Worm (Caenorhabditis elegans) whole organism, L1 larva: ENCODE results near the gene C26E1.1.

Experiments used
- aly-2 ChIP-seq: fragments of 150-350 bp; optimal IDR thresholded peaks from 2 replicates; lab custom pipeline; 2014; ENCODE audit warnings: missing biosample characterization, missing genetic modification characterization
- dpl-1 ChIP-seq, 3 experiments: fragments of 150-350 bp in 2 of 3; sonication (generic microtip) in 1 of 3; optimal IDR thresholded peaks; 2 replicates each; lab custom pipeline; 2014 to 2017; ENCODE audit warnings: missing biosample characterization in 3 of 3, missing genetic modification characterization in 3 of 3, missing genetic modification reagents in 3 of 3
- dsc-1 ChIP-seq: sonication (generic microtip); optimal IDR thresholded peaks from 2 replicates; lab custom pipeline; 2016; ENCODE audit warnings: mild to moderate bottlenecking, missing genetic modification characterization, missing compliant biosample characterization
- efl-3 ChIP-seq: fragments of 200-800 bp; sonication (Bioruptor generic); optimal IDR thresholded peaks from 2 replicates; lab custom pipeline; 2018; ENCODE audit warnings: mild to moderate bottlenecking, missing genetic modification characterization, missing compliant biosample characterization
- egl-13 ChIP-seq: sonication (generic microtip); optimal IDR thresholded peaks from 2 replicates; lab custom pipeline; 2016; ENCODE audit warnings: missing genotype, missing genetic modification reagents, missing genetic modification characterization, missing compliant biosample characterization
- fkh-4 ChIP-seq: sonication (generic microtip); optimal IDR thresholded peaks from 2 replicates; lab custom pipeline; 2016; ENCODE audit warnings: missing compliant biosample characterization, missing genetic modification characterization, borderline replicate concordance
- hpl-2 ChIP-seq: fragments of 150-350 bp; optimal IDR thresholded peaks from 2 replicates; lab custom pipeline; 2014; ENCODE audit warnings: missing biosample characterization, missing genetic modification reagents, missing genetic modification characterization
- irx-1 ChIP-seq: sonication (generic microtip); optimal IDR thresholded peaks from 2 replicates; lab custom pipeline; 2016; ENCODE audit warnings: missing genetic modification characterization, missing compliant biosample characterization
- lin-13 ChIP-seq: fragments of 150-350 bp; optimal IDR thresholded peaks from 2 replicates; lab custom pipeline; 2014; ENCODE audit warnings: missing biosample characterization, missing genetic modification reagents, missing genetic modification characterization
- lir-3 ChIP-seq: sonication (generic microtip); optimal IDR thresholded peaks from 2 replicates; lab custom pipeline; 2016; ENCODE audit warnings: mild to moderate bottlenecking, missing genetic modification characterization, moderate library complexity, missing compliant biosample characterization; ENCODE audit not compliant: poor library complexity
- mab-9 ChIP-seq: fragments of 200-800 bp; sonication (Bioruptor generic); IDR thresholded peaks from 2 replicates; pipeline ENCODE4 v1.3.6; 2022; ENCODE audit warnings: missing genetic modification reagents, missing genetic modification characterization, missing compliant biosample characterization
- nhr-11 ChIP-seq: fragments of 150-350 bp; optimal IDR thresholded peaks from 2 replicates; lab custom pipeline; 2014; ENCODE audit warnings: missing biosample characterization, missing genetic modification characterization
- nhr-19 ChIP-seq: fragments of 200-800 bp; sonication (Bioruptor generic); conservative IDR thresholded peaks from 2 replicates; pipeline ENCODE4 v1.3.6; 2022; ENCODE audit warnings: missing genetic modification characterization, missing compliant biosample characterization
- nhr-71 ChIP-seq: sonication (generic microtip); optimal IDR thresholded peaks from 2 replicates; lab custom pipeline; 2016; ENCODE audit warnings: mild to moderate bottlenecking, missing genetic modification characterization, moderate library complexity, missing compliant biosample characterization
- pax-3 ChIP-seq: fragments of 200-800 bp; sonication (Bioruptor generic); optimal IDR thresholded peaks from 2 replicates; lab custom pipeline; 2018; ENCODE audit warnings: mild to moderate bottlenecking, missing genetic modification characterization, moderate library complexity, missing compliant biosample characterization
- pqm-1 ChIP-seq: sonication (generic microtip); optimal IDR thresholded peaks from 3 replicates; lab custom pipeline; 2017; ENCODE audit warnings: missing biosample characterization, missing genetic modification characterization
- snpc-4 ChIP-seq: fragments of 150-350 bp; optimal IDR thresholded peaks from 2 replicates; lab custom pipeline; 2014; ENCODE audit warnings: missing biosample characterization, missing genetic modification characterization
- sptf-1 ChIP-seq: fragments of 150-350 bp; optimal IDR thresholded peaks from 2 replicates; lab custom pipeline; 2014; ENCODE audit warnings: missing biosample characterization, missing genetic modification characterization
- unc-30 ChIP-seq: sonication (generic microtip); optimal IDR thresholded peaks from 2 replicates; lab custom pipeline; 2017; ENCODE audit warnings: missing biosample characterization, missing genetic modification characterization
- vab-15 ChIP-seq: sonication (generic microtip); optimal IDR thresholded peaks from 2 replicates; lab custom pipeline; 2017; ENCODE audit warnings: missing genotype, mild to moderate bottlenecking, missing genetic modification characterization, missing compliant biosample characterization
- xbp-1 ChIP-seq: sonication (generic microtip); optimal IDR thresholded peaks from 2 replicates; lab custom pipeline; 2016; ENCODE audit warnings: missing genetic modification characterization, missing compliant biosample characterization
- zip-4 ChIP-seq: fragments of 200-800 bp; sonication (Bioruptor generic); optimal IDR thresholded peaks from 2 replicates; lab custom pipeline; 2018; ENCODE audit warnings: mild to moderate bottlenecking, missing genetic modification characterization, moderate library complexity, missing compliant biosample characterization

Gene C26E1.1

DNA sequence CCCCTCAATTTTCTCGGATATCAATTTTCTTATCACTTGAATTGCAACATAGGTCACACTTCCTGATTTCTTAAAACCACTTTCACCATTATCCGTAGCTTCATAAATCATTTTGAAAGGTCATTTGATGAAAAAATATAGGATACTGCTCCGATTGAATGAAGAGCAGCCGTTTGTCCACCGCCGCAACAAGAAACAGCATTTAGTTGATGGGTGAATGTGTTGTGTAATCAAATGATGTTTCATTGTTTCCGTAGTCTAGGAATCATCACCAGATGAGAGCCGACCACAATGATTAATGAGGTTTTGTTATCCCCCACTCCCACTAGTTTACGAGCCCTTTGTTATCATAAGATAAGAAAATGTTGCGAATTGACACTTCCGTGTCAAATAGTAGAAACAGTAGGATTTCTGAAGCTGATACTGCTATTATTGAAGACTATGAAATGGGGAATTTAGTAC, 48.6 kb downstream of the C26E1.1 start, which contains the start of gene twk-43 (continued):
- TF ChIP-seq vab-15 (peak; percentile 4), hpl-2 (GFP tag; lab: Kevin White, UChicago) (no peak), snpc-4 (tag; lab: Kevin White, UChicago) (no peak), sptf-1 (tag; lab: Kevin White, UChicago) (no peak), unc-30 (no peak), nhr-11 (tag; lab: Kevin White, UChicago) (no peak), pax-3 (tag; lab: Kevin White, UChicago) (no peak), lir-3 (tag; lab: Kevin White, UChicago) (no peak), nhr-19 (no peak; the same call in none of the 2 replicates), mab-9 (GFP tag; lab: Robert Waterston, UW) (no peak), irx-1 (tag; lab: Kevin White, UChicago) (no peak), aly-2 (tag; lab: Kevin White, UChicago) (no peak), lin-13 (no peak), dsc-1 (tag; lab: Kevin White, UChicago) (peak; percentile 71), nhr-71 (tag; lab: Kevin White, UChicago) (peak; percentile 79), pqm-1 (tag; lab: Kevin White, UChicago) (no peak), efl-3 (GFP tag; lab: Kevin White, UChicago) (no peak), dpl-1 (GFP tag; optimal IDR thresholded peaks at IDR 0.05; lab: Kevin White, UChicago) (no peak), xbp-1 (tag; lab: Kevin White, UChicago) (no peak), zip-4 (GFP tag; lab: Kevin White, UChicago) (no peak), fkh-4 (tag; lab: Kevin White, UChicago) (no peak), egl-13 (tag; lab: Kevin White, UChicago) (no peak)
- TF ChIP-seq, all 84 proteins: peak for 9
